Worm (Caenorhabditis elegans) whole organism, young adult: Measurements from ENCODE around the gene ttn-1.

Experiments used
- athp-1 ChIP-seq: sonication (generic microtip); optimal IDR thresholded peaks from 2 replicates; lab custom pipeline; 2017; ENCODE audit warnings: mild to moderate bottlenecking, missing genetic modification characterization, missing compliant biosample characterization
- cebp-1 ChIP-seq, 2 experiments: fragments of 200-800 bp in 1 of 2; sonication (Bioruptor generic) in 1 of 2; sonication (generic microtip) in 1 of 2; IDR thresholded peaks in 1 of 2; optimal IDR thresholded peaks in 1 of 2; 2 replicates each; pipeline versions ENCODE4 v1.3.6 to Lab custom; 2017 to 2022; ENCODE audit warnings: missing compliant biosample characterization in 2 of 2, missing genetic modification characterization in 2 of 2, mild to moderate bottlenecking in 1 of 2, missing genetic modification reagents in 1 of 2, moderate library complexity in 1 of 2
- ceh-27 ChIP-seq: fragments of 200-800 bp; sonication (Bioruptor generic); optimal IDR thresholded peaks from 2 replicates; lab custom pipeline; 2018; ENCODE audit warnings: mild to moderate bottlenecking, missing genetic modification characterization, moderate library complexity, missing compliant biosample characterization
- lin-40 ChIP-seq: sonication (generic microtip); optimal IDR thresholded peaks from 2 replicates; lab custom pipeline; 2016; ENCODE audit warnings: missing genetic modification characterization, mild to moderate bottlenecking, missing compliant biosample characterization, missing genotype, missing genetic modification reagents
- nhr-90 ChIP-seq: sonication (generic microtip); optimal IDR thresholded peaks from 2 replicates; lab custom pipeline; 2016; ENCODE audit warnings: missing genotype, mild to moderate bottlenecking, missing genetic modification characterization, missing compliant biosample characterization

DNA sequence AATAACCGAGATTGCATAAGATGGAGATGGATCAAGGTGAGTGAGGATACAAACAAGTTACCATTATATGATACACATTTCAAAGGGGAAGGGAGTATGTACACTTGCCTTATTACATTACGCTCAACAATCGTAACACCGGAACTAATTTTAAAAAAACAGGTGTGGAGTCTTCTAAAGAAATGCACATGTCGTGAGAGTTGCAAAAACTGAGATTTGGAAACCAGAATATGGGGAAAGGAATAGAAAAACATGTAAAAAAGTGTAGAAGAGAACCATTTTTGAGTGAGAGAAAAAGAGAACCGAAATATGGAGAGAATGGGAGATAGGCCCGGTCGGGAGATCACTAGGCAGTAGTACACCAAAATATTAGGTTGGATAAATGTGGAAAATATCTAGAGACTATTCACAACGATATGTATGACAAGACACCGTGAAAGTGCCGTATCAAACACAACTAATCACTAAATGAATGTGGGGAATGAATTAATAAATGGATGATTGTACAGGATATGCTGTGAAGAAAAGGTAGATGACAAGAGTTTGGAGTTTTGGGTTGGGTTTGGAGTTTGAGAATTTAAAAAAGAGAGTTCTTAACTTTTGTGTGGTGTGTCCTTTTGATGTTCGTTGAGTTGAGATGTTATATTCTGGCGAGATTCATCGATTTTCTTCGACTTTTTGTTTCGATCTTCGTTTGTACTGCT is 21.0 kb upstream of the ttn-1 start:
- TF ChIP-seq ceh-27 (GFP tag; lab: Kevin White, UChicago): no peak
- no peak for TF ChIP-seq lin-40 (tag; lab: Kevin White, UChicago)
- TF ChIP-seq athp-1 (tag; lab: Kevin White, UChicago): no peak
- TF ChIP-seq nhr-90: no peak
- TF ChIP-seq cebp-1 (GFP tag; IDR thresholded peaks at IDR 0.05; lab: Robert Waterston, UW): no peak
- TF ChIP-seq cebp-1 (tag; optimal IDR thresholded peaks at IDR 0.05; lab: Kevin White, UChicago): no peak
